Fruit fly (Drosophila melanogaster) whole organism: ENCODE data around the gene Cpr76Bb.

Source experiments
- CG8478 ChIP-seq: fragments of >200 bp; optimal IDR thresholded peaks from 2 replicates; lab custom pipeline; 2018; ENCODE audit warnings: inconsistent platforms
- Dll ChIP-seq: fragments of >200 bp; optimal IDR thresholded peaks from 2 replicates; lab custom pipeline; 2017
- EcR ChIP-seq, 2 experiments: fragments of >200 bp; optimal IDR thresholded peaks; 2 replicates each; lab custom pipeline; 2017; ENCODE audit warnings: missing biosample characterization in 2 of 2, missing genetic modification characterization in 2 of 2, missing genetic modification reagents in 2 of 2
- pan ChIP-seq: fragments of >200 bp; optimal IDR thresholded peaks from 2 replicates; lab custom pipeline; 2017
- psq ChIP-seq: fragments of >200 bp; optimal IDR thresholded peaks from 2 replicates; lab custom pipeline; 2017
- usp ChIP-seq: fragments of >200 bp; optimal IDR thresholded peaks from 2 replicates; lab custom pipeline; 2017; ENCODE audit warnings: missing biosample characterization, missing genetic modification characterization, mixed read lengths

DNA sequence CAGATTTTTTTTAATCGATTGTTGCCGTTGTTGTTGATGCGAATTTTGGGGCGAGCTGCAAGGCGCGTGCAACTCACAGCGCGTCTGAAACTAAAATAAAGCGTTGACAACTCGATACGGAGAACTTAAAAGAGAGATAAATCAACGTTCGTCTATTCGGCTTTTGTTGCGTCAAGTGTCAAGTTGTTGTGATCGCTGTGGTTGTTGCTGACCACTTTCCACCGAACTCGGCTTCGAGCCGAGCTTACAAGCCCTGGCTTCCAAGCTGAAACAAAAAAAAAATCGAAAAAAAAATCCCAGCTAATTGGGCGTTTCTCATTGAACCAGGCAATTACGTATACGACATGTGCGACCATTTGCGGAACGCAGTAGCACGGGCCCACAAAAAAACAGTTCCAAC, 15.7 kb upstream of the Cpr76Bb start, which contains the start of gene CG9452:
- TF ChIP-seq pan (lab: Kevin White, UChicago), result no peak
- no peak for TF ChIP-seq psq (lab: Kevin White, UChicago)
- TF ChIP-seq Dll (lab: Kevin White, UChicago), result no peak
- TF ChIP-seq CG8478, result no peak
- no peak for TF ChIP-seq EcR (GFP tag; optimal IDR thresholded peaks at IDR 0.05; lab: Kevin White, UChicago)
- TF ChIP-seq usp, result no peak
